Fruit fly (Drosophila melanogaster): ENCODE results near the gene Bet1.

The Bet1 gene

DNA sequence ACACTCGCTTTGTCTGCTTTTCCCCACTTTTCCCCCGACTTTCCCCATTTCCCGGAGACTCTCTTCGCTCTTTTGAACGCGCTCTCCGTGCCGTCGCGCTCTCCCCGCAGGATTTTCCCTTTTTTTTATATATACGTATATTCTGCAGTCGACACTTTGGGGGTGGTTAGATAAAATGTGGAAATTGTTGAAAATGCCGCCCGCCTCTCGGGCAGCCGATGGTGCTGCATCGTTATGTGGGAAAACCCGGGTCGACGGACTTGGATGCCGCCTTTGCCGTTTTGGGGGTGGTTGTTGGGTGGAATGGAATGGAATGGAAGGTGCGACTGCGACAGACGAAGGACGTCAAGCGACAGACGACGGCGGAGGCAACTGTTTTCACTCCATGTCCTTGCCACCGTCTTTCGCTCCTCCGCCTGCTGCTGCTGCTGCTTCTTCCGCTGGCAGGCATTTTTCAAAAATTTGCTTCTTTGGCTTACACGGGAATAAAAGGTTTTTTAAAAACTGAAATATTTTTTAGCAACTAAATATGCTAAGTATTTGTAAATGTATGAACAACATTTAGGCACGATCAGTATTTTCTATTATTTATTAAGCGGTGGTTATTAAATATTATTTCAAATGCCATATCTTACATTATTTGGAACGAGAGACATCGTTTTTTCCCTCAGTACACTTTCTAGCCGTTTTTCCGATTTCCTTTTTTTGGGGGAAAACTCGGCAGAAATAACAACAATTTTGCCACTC is 30.2 kb upstream of the Bet1 start:
- TF ChIP-seq Hr96 (GFP tag; optimal IDR thresholded peaks at IDR 0.05) (no peak), Clk (GFP tag; optimal IDR thresholded peaks at IDR 0.05) (no peak), bab1 (GFP tag; optimal IDR thresholded peaks at IDR 0.05) (no peak), kay (GFP tag; ENCODE audit: borderline replicate concordance) (no peak), pad (GFP tag; optimal IDR thresholded peaks at IDR 0.05) (peak; percentile 21)

DNA sequence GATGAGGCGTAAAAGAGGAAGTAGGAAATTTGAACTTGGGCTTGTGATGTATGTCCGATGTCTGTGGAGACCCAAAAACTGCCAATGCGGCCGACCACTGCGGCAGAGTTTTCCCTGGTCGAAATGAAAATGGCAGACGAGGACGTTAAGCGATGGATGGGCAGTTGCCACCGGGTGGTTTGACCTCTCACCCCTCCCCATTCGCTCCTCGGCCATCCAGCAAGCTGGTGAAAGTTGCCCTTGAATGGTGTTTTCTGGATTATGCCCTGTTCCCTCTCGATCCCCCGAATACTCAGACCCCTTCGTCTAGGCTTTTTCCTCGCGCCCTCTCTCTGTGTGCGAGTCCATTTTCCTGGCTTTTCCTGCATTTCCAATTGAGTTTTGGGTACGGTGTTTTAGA is 29.6 kb upstream of the Bet1 start:
- TF ChIP-seq tj (GFP tag; optimal IDR thresholded peaks at IDR 0.05) (no peak), pad (GFP tag; optimal IDR thresholded peaks at IDR 0.05) (no peak), ovo (GFP tag; optimal IDR thresholded peaks at IDR 0.05) (no peak)

DNA sequence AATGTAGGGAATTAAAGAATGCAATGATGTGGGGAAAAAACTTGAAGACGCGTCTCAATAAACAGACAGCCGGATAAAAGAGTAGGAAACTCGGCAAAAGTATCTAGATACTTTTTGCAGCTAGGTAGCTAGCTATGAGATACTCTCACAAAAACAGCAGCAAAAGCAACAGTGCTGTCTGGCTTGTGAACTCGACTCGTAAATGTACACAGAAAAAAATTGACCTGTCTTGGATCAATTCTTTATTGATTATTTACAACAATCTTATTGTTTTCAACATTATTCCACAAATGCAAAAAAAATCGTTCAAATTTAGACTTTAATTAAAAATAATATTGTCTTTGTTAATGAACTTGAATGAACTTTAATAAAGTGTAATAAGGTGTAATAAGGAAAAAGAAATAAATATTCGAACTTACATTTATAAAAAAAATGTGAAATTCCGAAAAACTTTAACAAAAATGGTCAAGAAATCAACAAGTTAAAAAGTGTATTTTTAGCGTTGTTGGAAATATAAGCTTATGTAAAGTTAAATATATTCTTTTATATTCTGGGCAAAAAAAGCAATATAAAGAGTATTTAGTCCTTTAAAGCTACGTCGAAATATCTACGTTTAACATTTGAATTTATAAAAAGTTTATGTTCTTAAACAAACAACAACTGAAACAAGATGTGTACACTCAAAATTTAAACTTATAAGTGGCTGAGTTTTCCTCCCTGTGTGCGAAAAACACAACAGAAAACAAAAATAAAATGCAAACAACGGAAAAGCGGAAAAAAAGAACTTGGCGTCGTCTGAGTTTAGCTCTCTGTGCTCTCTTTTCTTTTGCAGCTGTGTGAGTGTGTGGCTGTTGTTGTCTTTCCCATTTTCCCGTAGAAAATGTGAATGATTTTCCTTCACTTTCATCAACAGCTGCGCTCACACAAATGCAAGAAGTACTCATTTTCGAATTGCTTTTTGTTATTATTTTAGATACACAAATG is 27.1 kb upstream of the Bet1 start:
- TF ChIP-seq toe (GFP tag; optimal IDR thresholded peaks at IDR 0.05) (no peak), Clk (GFP tag; optimal IDR thresholded peaks at IDR 0.05) (no peak), ovo (GFP tag; optimal IDR thresholded peaks at IDR 0.05) (no peak), Mnt (GFP tag; optimal IDR thresholded peaks at IDR 0.05) (no peak), CG5204 (GFP tag; optimal IDR thresholded peaks at IDR 0.05) (no peak), tj (GFP tag; optimal IDR thresholded peaks at IDR 0.05) (no peak), CG33017 (tag; optimal IDR thresholded peaks at IDR 0.05) (no peak), CG11617 (GFP tag; optimal IDR thresholded peaks at IDR 0.05) (no peak), kay (GFP tag; ENCODE audit: borderline replicate concordance) (no peak), Crg-1 (GFP tag; optimal IDR thresholded peaks at IDR 0.05) (no peak), Hr96 (GFP tag; optimal IDR thresholded peaks at IDR 0.05) (no peak), cnc (optimal IDR thresholded peaks at IDR 0.05) (no peak), CG7101 (tag; optimal IDR thresholded peaks at IDR 0.05) (no peak), pad (GFP tag; optimal IDR thresholded peaks at IDR 0.05) (no peak), CG1620 (GFP tag; optimal IDR thresholded peaks at IDR 0.05) (no peak), CG14711 (tag; optimal IDR thresholded peaks at IDR 0.05) (no peak), bab1 (GFP tag; optimal IDR thresholded peaks at IDR 0.05) (no peak), CG7045 (GFP tag; optimal IDR thresholded peaks at IDR 0.05) (no peak)

DNA sequence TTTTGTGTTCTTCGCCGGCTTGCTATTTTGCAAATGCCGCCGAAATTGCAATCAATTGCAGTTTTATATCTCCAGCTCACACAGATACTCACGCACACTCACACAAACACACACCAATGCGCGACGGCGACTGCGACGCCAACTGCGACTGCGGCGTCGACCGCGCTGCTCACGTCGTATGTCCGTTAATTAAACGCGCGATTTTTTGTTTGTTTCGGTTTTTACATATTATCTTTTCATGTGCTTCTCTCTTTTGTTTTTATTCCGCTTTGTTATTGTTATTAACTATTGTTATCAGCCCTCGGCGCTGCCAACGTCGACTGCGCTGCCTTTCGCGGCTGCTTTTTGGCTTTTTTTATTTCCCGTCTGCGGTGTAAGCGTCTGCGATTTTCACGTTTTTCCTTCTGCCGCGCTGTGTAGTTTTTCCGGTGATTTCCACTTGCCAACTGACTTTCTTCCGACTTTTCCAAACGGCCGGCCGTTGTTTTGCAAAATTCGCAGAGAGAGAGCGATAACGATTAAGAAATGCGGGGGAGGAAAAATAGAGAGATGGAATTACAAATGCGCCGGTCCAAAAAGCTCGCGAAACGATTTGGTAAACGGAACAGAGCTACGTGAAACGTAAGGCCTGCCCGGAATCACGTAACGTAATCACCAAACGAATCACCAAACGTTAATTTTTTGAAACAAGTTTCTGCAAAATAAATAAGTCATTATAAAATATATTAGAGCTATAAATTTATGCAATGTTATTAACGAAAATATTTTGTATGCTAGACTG is 26.1 kb upstream of the Bet1 start, which contains the start of gene fz2:
Gene fz2, minus strand, starts transcription at position 452 of the 781 bp plus-strand sequence.
- TF ChIP-seq CG11617 (GFP tag; optimal IDR thresholded peaks at IDR 0.05) (no peak), Mnt (GFP tag; optimal IDR thresholded peaks at IDR 0.05) (no peak), bab1 (GFP tag; optimal IDR thresholded peaks at IDR 0.05) (peak; percentile 21), kay (GFP tag; ENCODE audit: borderline replicate concordance) (peak; percentile 91), cnc (optimal IDR thresholded peaks at IDR 0.05) (no peak), tj (GFP tag; optimal IDR thresholded peaks at IDR 0.05) (peak; percentile 11), toe (GFP tag; optimal IDR thresholded peaks at IDR 0.05) (no peak), cic (GFP tag; optimal IDR thresholded peaks at IDR 0.05) (peak; percentile 13), CG7101 (tag; optimal IDR thresholded peaks at IDR 0.05) (no peak)

DNA sequence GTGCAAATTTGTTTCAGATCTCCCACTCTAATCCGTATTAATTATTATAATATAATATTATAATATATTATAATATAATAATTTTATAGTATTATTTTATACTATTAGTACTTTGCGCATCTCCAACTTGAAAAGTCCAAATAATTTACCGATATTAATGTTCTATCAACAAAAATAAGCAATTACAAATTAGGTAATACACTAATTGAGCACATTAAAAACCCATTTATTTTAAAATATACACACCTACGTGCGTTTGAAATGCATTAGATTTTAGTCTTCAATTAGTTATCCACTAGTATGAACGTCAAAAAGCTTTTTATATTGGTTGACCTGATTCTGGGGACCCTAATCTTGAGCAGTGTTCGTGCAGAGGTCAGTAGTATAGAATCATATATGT is 25.1 kb upstream of the Bet1 start, which contains the start of gene CG33647:
Gene CG33647, plus strand, starts transcription at position 301 of the 400 bp plus-strand sequence.
- TF ChIP-seq bab1 (GFP tag; optimal IDR thresholded peaks at IDR 0.05), result no peak
- no peak for TF ChIP-seq CG14711 (tag; optimal IDR thresholded peaks at IDR 0.05)
- no peak for TF ChIP-seq CG5204 (GFP tag; optimal IDR thresholded peaks at IDR 0.05)
- TF ChIP-seq cic (GFP tag; optimal IDR thresholded peaks at IDR 0.05), result no peak
- no peak for TF ChIP-seq kay (GFP tag; ENCODE audit: borderline replicate concordance)
- TF ChIP-seq CG1620 (GFP tag; optimal IDR thresholded peaks at IDR 0.05), result no peak

DNA sequence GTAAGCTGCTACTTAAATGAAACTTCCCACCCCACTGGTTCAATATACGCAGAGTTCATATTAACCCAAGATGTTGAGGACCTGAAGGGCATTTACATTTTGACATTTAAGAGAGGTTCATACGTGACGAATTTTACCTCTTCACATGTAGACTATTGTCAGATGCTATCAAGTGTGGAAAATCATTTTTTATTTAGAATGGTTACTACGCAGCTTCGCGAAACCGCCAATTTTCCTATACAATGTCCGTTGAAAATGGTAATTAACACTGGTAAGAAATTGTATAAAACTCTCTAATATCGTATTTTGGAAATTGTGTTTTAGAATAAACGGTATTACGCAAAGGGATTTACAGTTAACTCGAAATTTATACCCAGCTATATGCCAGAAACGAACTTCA is 24.6 kb upstream of the Bet1 start:
- TF ChIP-seq CG7045 (GFP tag; optimal IDR thresholded peaks at IDR 0.05), result no peak
- TF ChIP-seq CG5204 (GFP tag; optimal IDR thresholded peaks at IDR 0.05), result no peak
- no peak for TF ChIP-seq CG12768 (GFP tag; optimal IDR thresholded peaks at IDR 0.05)
- no peak for TF ChIP-seq Clk (GFP tag; optimal IDR thresholded peaks at IDR 0.05)
- no peak for TF ChIP-seq CG11617 (GFP tag; optimal IDR thresholded peaks at IDR 0.05)
- TF ChIP-seq ovo (GFP tag; optimal IDR thresholded peaks at IDR 0.05), result no peak
- no peak for TF ChIP-seq pad (GFP tag; optimal IDR thresholded peaks at IDR 0.05)
- no peak for TF ChIP-seq bab1 (GFP tag; optimal IDR thresholded peaks at IDR 0.05)
- TF ChIP-seq cnc (optimal IDR thresholded peaks at IDR 0.05), result no peak
- no peak for TF ChIP-seq Mnt (GFP tag; optimal IDR thresholded peaks at IDR 0.05)
- TF ChIP-seq toe (GFP tag; optimal IDR thresholded peaks at IDR 0.05), result no peak
- TF ChIP-seq cic (GFP tag; optimal IDR thresholded peaks at IDR 0.05), result no peak
- no peak for TF ChIP-seq Crg-1 (GFP tag; optimal IDR thresholded peaks at IDR 0.05)
- TF ChIP-seq CG1620 (GFP tag; optimal IDR thresholded peaks at IDR 0.05), result no peak
- TF ChIP-seq Hr96 (GFP tag; optimal IDR thresholded peaks at IDR 0.05), result no peak
- no peak for TF ChIP-seq CG33017 (tag; optimal IDR thresholded peaks at IDR 0.05)
- TF ChIP-seq tj (GFP tag; optimal IDR thresholded peaks at IDR 0.05), result no peak
- TF ChIP-seq kay (GFP tag; ENCODE audit: borderline replicate concordance), result no peak

Measured in whole organism, adult.